Worm (Caenorhabditis elegans): ENCODE data around the gene C37E2.10.

The C37E2.10 gene

DNA sequence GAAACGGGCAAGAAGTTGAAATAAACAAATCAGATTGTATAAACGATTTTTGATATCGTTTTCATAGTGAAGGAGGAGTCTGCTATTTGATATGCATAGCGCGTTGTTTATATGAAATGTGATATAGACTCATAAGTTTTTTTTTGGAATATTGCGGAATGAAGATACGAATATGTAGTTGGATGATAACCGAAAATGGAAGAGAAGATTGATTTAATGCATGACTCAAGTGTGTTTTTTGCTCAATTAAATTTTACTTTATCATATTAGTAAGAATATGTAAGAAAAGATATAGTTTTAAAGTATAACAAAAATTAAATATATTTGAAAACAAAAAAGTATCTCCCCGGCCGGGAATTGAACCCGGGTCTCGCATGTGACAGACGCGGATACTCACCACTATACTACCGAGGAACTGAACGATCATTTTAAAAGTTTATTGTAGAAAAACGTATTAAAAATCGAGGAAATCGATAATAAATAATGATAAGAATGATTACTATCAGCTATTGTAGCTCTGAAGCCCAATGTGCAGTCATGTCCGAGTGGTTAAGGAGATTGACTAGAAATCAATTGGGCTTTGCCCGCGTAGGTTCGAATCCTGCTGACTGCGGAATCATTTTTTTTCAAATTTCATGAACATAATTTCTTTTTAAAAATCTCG lies 17.0 kb upstream of the C37E2.10 start, which contains the start of gene lgc-25 (continued):
- TF ChIP-seq ztf-26 (tag; optimal IDR thresholded peaks at IDR 0.05), result peak; percentile 58
- TF ChIP-seq B0336.3 (GFP tag; IDR thresholded peaks at IDR 0.05), result no peak
- no peak for TF ChIP-seq ets-4 (GFP tag; optimal IDR thresholded peaks at IDR 0.05)
- TF ChIP-seq aptf-3 (GFP tag; IDR thresholded peaks at IDR 0.05), result no peak
- TF ChIP-seq nhr-90 (tag; optimal IDR thresholded peaks at IDR 0.05), result peak; percentile 71
- TF ChIP-seq tlf-1 (GFP tag; optimal IDR thresholded peaks at IDR 0.05), result no peak
- peak; percentile 30 for TF ChIP-seq unc-130 (GFP tag; optimal IDR thresholded peaks at IDR 0.05)
- TF ChIP-seq ztf-28 (GFP tag; IDR thresholded peaks at IDR 0.05), result no peak
- peak; percentile 21 for TF ChIP-seq atf-7 (tag; optimal IDR thresholded peaks at IDR 0.05)
- no peak for TF ChIP-seq F10E7.11 (tag; optimal IDR thresholded peaks at IDR 0.05)
- TF ChIP-seq tbp1 (GFP tag; optimal IDR thresholded peaks at IDR 0.05), result peak; percentile 91
- no peak for TF ChIP-seq Y67H2A.10 (GFP tag; conservative IDR thresholded peaks at IDR 0.05)
- 0 out of 2 replicates have a peak, but pooled peaks have one; percentile 5 for TF ChIP-seq ceh-40 (GFP tag; IDR thresholded peaks at IDR 0.05)
- no peak for TF ChIP-seq C17E4.6 (GFP tag; IDR thresholded peaks at IDR 0.05)

DNA sequence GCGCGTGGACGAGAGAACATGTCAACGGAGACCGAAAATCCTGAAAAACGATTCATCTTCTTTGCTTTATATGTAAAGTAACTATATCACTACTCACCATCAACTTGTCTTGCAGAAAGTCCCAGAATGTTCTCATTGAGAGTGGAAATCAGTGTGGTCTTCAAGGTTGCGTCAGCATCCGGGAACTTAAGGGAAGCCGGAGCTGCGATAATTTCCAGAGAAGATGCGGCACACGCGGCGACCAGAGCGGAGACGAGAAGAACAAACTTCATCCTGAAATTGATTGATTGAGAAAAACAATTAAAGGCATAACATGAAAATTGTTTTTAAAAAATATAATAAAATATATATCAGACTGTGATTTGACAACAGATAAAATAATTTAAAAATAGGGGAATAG lies 14.6 kb upstream of the C37E2.10 start, which contains the start of gene vha-20:
vha-20 (minus strand) TSS at position 273 of the 400 bp plus-strand sequence.
- TF ChIP-seq cebp-1 (GFP tag; IDR thresholded peaks at IDR 0.05) (no peak), cebp-1 (tag; optimal IDR thresholded peaks at IDR 0.05) (peak; percentile 13), nfyb-1 (GFP tag; IDR thresholded peaks at IDR 0.05) (no peak), dpl-1 (GFP tag; optimal IDR thresholded peaks at IDR 0.05) (no peak), mcd-1 (GFP tag; IDR thresholded peaks at IDR 0.05) (peak; percentile 33; the same call in 1 of the 2 replicates), Y53G8AR.9 (GFP tag; conservative IDR thresholded peaks at IDR 0.05) (peak; percentile 52; the same call in 1 of the 2 replicates), bed-2 (GFP tag; IDR thresholded peaks at IDR 0.05) (no peak), repo-1 (tag; optimal IDR thresholded peaks at IDR 0.05) (peak; percentile 11), F52B5.7 (tag; optimal IDR thresholded peaks at IDR 0.05) (peak; percentile 13), F57C9.4 (tag; optimal IDR thresholded peaks at IDR 0.05) (no peak), Y56A3A.18 (GFP tag; IDR thresholded peaks at IDR 0.05) (peak; percentile 25; the same call in 1 of the 2 replicates), zfh-2 (GFP tag; conservative IDR thresholded peaks at IDR 0.05) (0 out of 2 replicates have a peak, but pooled peaks have one; percentile 8), Y95B8A.8 (GFP tag; IDR thresholded peaks at IDR 0.05) (0 out of 2 replicates have a peak, but pooled peaks have one; percentile 6), lir-1 (GFP tag; conservative IDR thresholded peaks at IDR 0.05) (no peak), C17E4.6 (GFP tag; IDR thresholded peaks at IDR 0.05) (no peak), let-526 (GFP tag; IDR thresholded peaks at IDR 0.05) (no peak), snpc-4 (GFP tag; optimal IDR thresholded peaks at IDR 0.05) (no peak), snpc-4 (tag; optimal IDR thresholded peaks at IDR 0.05) (peak in 1 of 4 experiments; percentile 8), ceh-27 (GFP tag; optimal IDR thresholded peaks at IDR 0.05) (no peak), zim-3 (tag; optimal IDR thresholded peaks at IDR 0.05) (peak; percentile 25), mxl-1 (tag; optimal IDR thresholded peaks at IDR 0.05) (no peak), fkh-3 (tag; optimal IDR thresholded peaks at IDR 0.05) (no peak), chd-7 (tag; optimal IDR thresholded peaks at IDR 0.05) (peak; percentile 55), lin-26 (GFP tag; IDR thresholded peaks at IDR 0.05) (no peak), rec-8 (tag; optimal IDR thresholded peaks at IDR 0.05) (no peak), nfya-2 (GFP tag; IDR thresholded peaks at IDR 0.05) (no peak), let-607 (tag; optimal IDR thresholded peaks at IDR 0.05) (peak in 1 of 2 experiments; percentile 16), lsy-27 (tag; optimal IDR thresholded peaks at IDR 0.05; ENCODE audit: borderline replicate concordance, insufficient read depth) (no peak), Y53F4B.3 (GFP tag; IDR thresholded peaks at IDR 0.05) (no peak), B0035.1 (tag; optimal IDR thresholded peaks at IDR 0.05) (no peak), ztf-6 (GFP tag; IDR thresholded peaks at IDR 0.05) (no peak), egl-44 (GFP tag; IDR thresholded peaks at IDR 0.05) (0 out of 2 replicates have a peak, but pooled peaks have one; percentile 19), gei-17 (GFP tag; optimal IDR thresholded peaks at IDR 0.05) (no peak), B0336.3 (GFP tag; IDR thresholded peaks at IDR 0.05) (peak; percentile 35; the same call in 1 of the 2 replicates), cebp-2 (GFP tag; IDR thresholded peaks at IDR 0.05) (no peak)
